Fruit fly (Drosophila melanogaster) whole organism: ENCODE data around the gene CG31751.

ENCODE experiments used
- CG8478 ChIP-seq: fragments of >200 bp; optimal IDR thresholded peaks from 2 replicates; lab custom pipeline; 2018; ENCODE audit warnings: inconsistent platforms
- Dll ChIP-seq: fragments of >200 bp; optimal IDR thresholded peaks from 2 replicates; lab custom pipeline; 2017
- EcR ChIP-seq, 2 experiments: fragments of >200 bp; optimal IDR thresholded peaks; 2 replicates each; lab custom pipeline; 2017; ENCODE audit warnings: missing biosample characterization in 2 of 2, missing genetic modification characterization in 2 of 2, missing genetic modification reagents in 2 of 2
- pan ChIP-seq: fragments of >200 bp; optimal IDR thresholded peaks from 2 replicates; lab custom pipeline; 2017
- psq ChIP-seq: fragments of >200 bp; optimal IDR thresholded peaks from 2 replicates; lab custom pipeline; 2017
- usp ChIP-seq: fragments of >200 bp; optimal IDR thresholded peaks from 2 replicates; lab custom pipeline; 2017; ENCODE audit warnings: missing biosample characterization, missing genetic modification characterization, mixed read lengths

Gene CG31751

DNA sequence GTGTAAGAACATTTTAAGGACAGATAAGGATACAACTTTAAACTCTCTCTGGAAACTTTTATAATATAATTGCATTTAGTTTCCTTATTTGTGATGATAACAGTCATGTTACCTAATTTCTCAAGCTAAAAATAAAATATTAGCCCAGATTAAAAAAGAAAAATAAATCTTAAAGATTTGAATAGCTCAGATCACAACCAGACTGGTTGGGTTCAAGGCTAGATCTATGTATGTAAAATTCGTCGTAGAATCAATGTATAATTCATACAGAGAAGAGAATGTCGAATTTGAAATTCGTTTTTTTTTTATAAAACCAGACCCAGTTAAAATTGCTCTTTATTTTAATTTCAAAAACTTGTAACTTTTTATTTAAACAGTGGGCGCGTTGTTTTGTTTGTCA is 37.1 kb downstream of the CG31751 start:
- TF ChIP-seq psq (lab: Kevin White, UChicago) (no peak), EcR (GFP tag; optimal IDR thresholded peaks at IDR 0.05; lab: Kevin White, UChicago) (no peak), Dll (no peak)

DNA sequence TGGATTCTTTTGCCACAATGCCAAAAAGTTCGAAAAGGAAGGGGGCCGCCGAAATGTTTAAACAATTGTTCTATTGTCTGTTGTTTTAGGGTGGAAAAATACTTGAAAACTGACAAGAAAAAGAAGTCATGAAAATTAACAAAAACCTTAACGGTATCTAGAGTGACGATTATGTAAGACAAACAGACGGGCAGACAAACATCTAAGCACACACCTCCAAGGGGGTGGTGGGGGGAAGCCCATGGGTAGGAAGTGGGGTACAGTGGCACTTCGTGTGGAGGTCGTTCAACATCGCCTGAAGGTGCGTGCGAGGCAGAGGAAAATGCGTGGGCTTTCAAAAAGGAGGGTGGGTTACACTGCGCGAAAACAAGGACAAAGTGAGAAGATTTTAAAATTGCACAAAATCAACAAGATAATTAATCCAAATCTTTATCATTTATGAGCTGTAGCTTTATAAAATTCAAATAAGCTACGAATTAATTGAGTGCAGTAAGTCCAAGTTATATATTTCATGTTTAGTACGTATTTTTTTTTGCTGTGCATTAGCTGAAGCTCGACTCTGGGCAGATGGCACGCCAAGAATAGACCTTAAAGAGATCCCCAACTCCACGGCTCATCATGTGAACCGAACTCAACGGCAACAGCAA is 40.5 kb downstream of the CG31751 start:
- TF ChIP-seq EcR (GFP tag; optimal IDR thresholded peaks at IDR 0.05; lab: Kevin White, UChicago): no peak
- TF ChIP-seq Dll: no peak
- no peak for TF ChIP-seq usp (GFP tag; lab: Kevin White, UChicago)
- no peak for TF ChIP-seq psq (lab: Kevin White, UChicago)
- TF ChIP-seq CG8478 (lab: Kevin White, UChicago): no peak
- no peak for TF ChIP-seq pan

DNA sequence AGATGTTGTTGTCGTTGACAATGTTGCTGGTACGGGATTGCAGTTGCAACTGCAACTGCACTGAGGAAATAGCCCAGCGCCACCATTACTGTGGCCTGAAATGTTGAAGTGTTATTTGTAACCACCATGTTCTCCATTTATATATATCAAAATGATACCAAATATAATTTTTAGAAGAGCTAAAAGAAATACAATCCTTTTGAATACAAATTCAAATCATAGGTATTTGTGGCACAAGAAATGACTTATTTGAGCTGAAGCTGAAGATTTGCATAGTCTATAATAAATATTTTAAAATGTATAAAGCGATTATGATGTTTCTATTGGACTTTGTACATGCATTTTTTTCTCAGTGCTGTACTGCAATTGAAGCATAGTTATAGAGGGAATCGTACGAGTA is 42.6 kb downstream of the CG31751 start:
- no peak for TF ChIP-seq Dll
- no peak for TF ChIP-seq pan
- TF ChIP-seq EcR (GFP tag; optimal IDR thresholded peaks at IDR 0.05; lab: Kevin White, UChicago): no peak
- no peak for TF ChIP-seq CG8478 (lab: Kevin White, UChicago)
- TF ChIP-seq psq (lab: Kevin White, UChicago): no peak
- TF ChIP-seq usp (GFP tag; lab: Kevin White, UChicago): no peak

DNA sequence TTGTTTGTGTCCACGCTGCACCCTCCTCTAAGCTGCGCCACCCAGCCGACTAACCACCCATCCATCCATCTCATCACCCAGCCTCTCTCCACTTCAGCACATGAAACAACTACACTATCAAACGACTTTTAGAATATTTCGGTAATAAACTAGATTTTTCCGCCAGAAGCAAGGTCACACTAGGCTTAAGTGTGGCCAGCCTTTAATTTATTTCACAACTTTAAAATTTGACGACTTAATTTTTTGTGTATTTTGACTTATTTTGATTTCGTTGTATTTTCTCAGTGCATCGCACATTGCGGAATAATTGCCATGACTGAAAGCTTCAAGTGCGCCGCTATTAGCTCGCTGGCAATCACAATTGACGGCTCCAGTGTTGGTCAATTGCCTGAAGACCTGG is 47.8 kb downstream of the CG31751 start:
- no peak for TF ChIP-seq pan

DNA sequence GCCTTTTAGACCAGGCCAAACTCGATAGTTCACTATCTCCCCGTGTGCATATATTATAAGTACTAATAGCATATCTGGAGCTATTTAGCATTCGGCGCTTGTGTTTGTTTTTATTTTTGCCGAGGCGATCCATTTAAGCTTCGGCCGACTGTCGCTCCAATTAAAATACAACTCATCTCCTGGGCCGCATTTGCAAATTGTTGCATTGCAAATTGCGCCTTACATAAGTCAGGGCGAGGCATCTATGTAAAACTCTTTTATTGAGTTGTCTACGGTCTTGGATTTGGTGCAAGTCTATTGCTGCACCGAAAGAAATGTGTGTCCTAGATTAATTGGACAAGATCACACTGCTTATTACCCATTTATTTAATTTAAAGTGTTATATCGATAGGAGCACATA is 51.0 kb downstream of the CG31751 start:
- TF ChIP-seq usp (GFP tag; lab: Kevin White, UChicago): no peak
- no peak for TF ChIP-seq EcR (GFP tag; optimal IDR thresholded peaks at IDR 0.05; lab: Kevin White, UChicago)
- no peak for TF ChIP-seq pan
- no peak for TF ChIP-seq psq (lab: Kevin White, UChicago)
- no peak for TF ChIP-seq Dll
- TF ChIP-seq CG8478 (lab: Kevin White, UChicago): no peak

DNA sequence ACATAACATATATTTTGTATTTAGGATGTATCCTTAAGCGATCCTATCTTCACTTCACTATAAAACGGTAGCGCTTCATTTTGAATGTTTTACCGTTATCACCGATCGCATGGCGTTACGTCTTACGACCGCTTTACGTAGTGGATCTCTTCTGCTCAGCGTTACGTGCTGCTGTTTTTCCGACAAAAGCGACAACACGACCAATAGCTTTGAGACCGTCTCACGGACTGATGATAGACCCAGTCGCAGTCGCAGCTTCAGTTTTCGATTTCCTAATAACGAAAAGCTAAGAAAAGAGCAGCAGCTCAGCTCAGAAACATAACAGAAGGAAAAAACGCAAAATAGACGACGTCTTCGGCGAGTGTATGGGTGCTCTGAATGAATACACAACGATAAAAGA is 55.3 kb downstream of the CG31751 start, which contains the start of gene CG10348:
TSS of gene CG10348 (minus strand) at position 234 of the 400 bp plus-strand sequence.
- TF ChIP-seq psq (lab: Kevin White, UChicago): no peak
- no peak for TF ChIP-seq Dll
- TF ChIP-seq usp (GFP tag; lab: Kevin White, UChicago): no peak

DNA sequence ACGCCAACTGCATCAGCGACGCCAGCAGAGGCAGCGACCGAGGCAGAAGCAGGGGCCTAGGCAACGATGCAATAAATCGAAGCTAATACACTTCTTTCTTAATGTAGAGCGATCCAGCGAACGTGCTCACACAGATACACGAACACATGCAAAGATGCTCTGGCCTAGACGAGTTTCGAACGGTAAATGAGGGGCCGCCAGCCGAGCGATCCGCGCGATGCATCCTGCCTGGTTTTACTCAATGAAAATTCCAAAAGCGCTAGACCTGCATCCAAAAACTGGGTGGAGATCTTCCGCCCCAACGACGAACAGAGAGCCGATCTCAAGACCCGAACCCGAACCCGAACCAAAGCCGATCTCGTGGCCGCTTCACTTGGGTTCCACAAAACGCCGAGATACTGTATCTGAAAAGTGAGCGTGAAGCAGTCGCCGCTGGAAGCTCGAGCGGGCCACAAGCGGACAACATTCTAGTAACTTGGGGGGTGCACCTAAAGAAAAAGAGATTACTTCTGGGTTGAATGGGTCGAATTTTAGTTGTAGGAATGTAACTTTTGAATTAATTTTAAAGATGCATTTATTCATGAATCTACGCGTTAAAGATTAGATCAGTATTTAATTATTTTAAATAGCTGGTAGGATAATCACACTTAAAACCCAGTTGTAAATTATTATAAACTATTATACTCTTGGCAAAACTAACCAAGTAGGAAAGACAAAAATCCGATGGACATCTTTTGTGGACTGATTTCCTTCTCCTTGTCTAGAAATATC is 55.9 kb downstream of the CG31751 start:
- TF ChIP-seq Dll (no peak), pan (no peak), usp (GFP tag; lab: Kevin White, UChicago) (no peak), psq (lab: Kevin White, UChicago) (no peak), EcR (GFP tag; optimal IDR thresholded peaks at IDR 0.05; lab: Kevin White, UChicago) (no peak), CG8478 (lab: Kevin White, UChicago) (no peak)
